Fruit fly (Drosophila melanogaster) whole organism: ENCODE measurements around the gene Ns3.

Experiments
- CG8478 ChIP-seq: fragments of >200 bp; optimal IDR thresholded peaks from 2 replicates; lab custom pipeline; 2018; ENCODE audit warnings: inconsistent platforms
- Dll ChIP-seq: fragments of >200 bp; optimal IDR thresholded peaks from 2 replicates; lab custom pipeline; 2017
- EcR ChIP-seq, 2 experiments: fragments of >200 bp; optimal IDR thresholded peaks; 2 replicates each; lab custom pipeline; 2017; ENCODE audit warnings: missing biosample characterization in 2 of 2, missing genetic modification characterization in 2 of 2, missing genetic modification reagents in 2 of 2
- pan ChIP-seq: fragments of >200 bp; optimal IDR thresholded peaks from 2 replicates; lab custom pipeline; 2017
- psq ChIP-seq: fragments of >200 bp; optimal IDR thresholded peaks from 2 replicates; lab custom pipeline; 2017
- usp ChIP-seq: fragments of >200 bp; optimal IDR thresholded peaks from 2 replicates; lab custom pipeline; 2017; ENCODE audit warnings: missing biosample characterization, missing genetic modification characterization, mixed read lengths

The Ns3 gene

dm6 chrX:1464033-1464432 is at the start of gene Ns3:
Gene Ns3 (minus strand): TSS chrX:1464220.
- TF ChIP-seq pan (lab: Kevin White, UChicago) (no peak), EcR (GFP tag; optimal IDR thresholded peaks at IDR 0.05; lab: Kevin White, UChicago) (no peak), usp (GFP tag; lab: Kevin White, UChicago) (no peak), Dll (lab: Kevin White, UChicago) (no peak), CG8478 (lab: Kevin White, UChicago) (no peak), psq (lab: Kevin White, UChicago) (no peak)

- TF ChIP-seq EcR (GFP tag; optimal IDR thresholded peaks at IDR 0.05; lab: Kevin White, UChicago): no peak
- no peak for TF ChIP-seq usp (GFP tag; lab: Kevin White, UChicago)
- no peak for TF ChIP-seq Dll (lab: Kevin White, UChicago)
- no peak for TF ChIP-seq pan (lab: Kevin White, UChicago)
- no peak for TF ChIP-seq CG8478 (lab: Kevin White, UChicago)
- TF ChIP-seq psq (lab: Kevin White, UChicago): no peak
Measured at dm6 chrX:1512753-1513226, 48.8 kb upstream of the Ns3 start, which contains the start of gene CG14795. Gene CG14795 (minus strand): TSS chrX:1512803.

- no peak for TF ChIP-seq usp (GFP tag; lab: Kevin White, UChicago)
- TF ChIP-seq psq (lab: Kevin White, UChicago): no peak
- TF ChIP-seq Dll (lab: Kevin White, UChicago): no peak
- no peak for TF ChIP-seq pan (lab: Kevin White, UChicago)
- TF ChIP-seq EcR (GFP tag; optimal IDR thresholded peaks at IDR 0.05; lab: Kevin White, UChicago): no peak
- TF ChIP-seq CG8478 (lab: Kevin White, UChicago): no peak
Measured at dm6 chrX:1508241-1508823, 44.3 kb upstream of the Ns3 start.

- no peak for TF ChIP-seq pan (lab: Kevin White, UChicago)
- TF ChIP-seq psq (lab: Kevin White, UChicago): no peak
- TF ChIP-seq CG8478 (lab: Kevin White, UChicago): no peak
- TF ChIP-seq usp (GFP tag; lab: Kevin White, UChicago): no peak
- no peak for TF ChIP-seq EcR (GFP tag; optimal IDR thresholded peaks at IDR 0.05; lab: Kevin White, UChicago)
- no peak for TF ChIP-seq Dll (lab: Kevin White, UChicago)
Measured at dm6 chrX:1507751-1508150, 43.7 kb upstream of the Ns3 start, which contains the start of gene Nmdar2. Gene Nmdar2 (minus strand): TSS chrX:1507809.

- TF ChIP-seq CG8478 (lab: Kevin White, UChicago): no peak
- no peak for TF ChIP-seq EcR (GFP tag; optimal IDR thresholded peaks at IDR 0.05; lab: Kevin White, UChicago)
- no peak for TF ChIP-seq pan (lab: Kevin White, UChicago)
- TF ChIP-seq psq (lab: Kevin White, UChicago): no peak
- TF ChIP-seq Dll (lab: Kevin White, UChicago): no peak
- no peak for TF ChIP-seq usp (GFP tag; lab: Kevin White, UChicago)
Measured at dm6 chrX:1482840-1483518, 19.0 kb upstream of the Ns3 start, which contains the start of the genes sta and inc. Gene sta (minus strand): TSS chrX:1483413. Gene inc (plus strand): TSS chrX:1483479.

- TF ChIP-seq psq (lab: Kevin White, UChicago): no peak
- no peak for TF ChIP-seq usp (GFP tag; lab: Kevin White, UChicago)
- TF ChIP-seq Dll (lab: Kevin White, UChicago): no peak
- no peak for TF ChIP-seq EcR (GFP tag; optimal IDR thresholded peaks at IDR 0.05; lab: Kevin White, UChicago)
- no peak for TF ChIP-seq pan (lab: Kevin White, UChicago)
- TF ChIP-seq CG8478 (lab: Kevin White, UChicago): no peak
Measured at dm6 chrX:1480426-1480825, 16.4 kb upstream of the Ns3 start.

- no peak for TF ChIP-seq CG8478 (lab: Kevin White, UChicago)
- TF ChIP-seq Dll (lab: Kevin White, UChicago): no peak
- no peak for TF ChIP-seq usp (GFP tag; lab: Kevin White, UChicago)
- TF ChIP-seq pan (lab: Kevin White, UChicago): no peak
- no peak for TF ChIP-seq psq (lab: Kevin White, UChicago)
- TF ChIP-seq EcR (GFP tag; optimal IDR thresholded peaks at IDR 0.05; lab: Kevin White, UChicago): no peak
Measured at dm6 chrX:1478276-1479122, 14.5 kb upstream of the Ns3 start, which contains the start of gene rush. Gene rush (plus strand): TSS chrX:1478552.

- TF ChIP-seq CG8478 (lab: Kevin White, UChicago): no peak
- TF ChIP-seq pan (lab: Kevin White, UChicago): no peak
- TF ChIP-seq psq (lab: Kevin White, UChicago): no peak
- TF ChIP-seq usp (GFP tag; lab: Kevin White, UChicago): no peak
Measured at dm6 chrX:1476848-1477247, 12.8 kb upstream of the Ns3 start, which contains the start of the genes Rab27 and mei-38. Gene Rab27 (minus strand): TSS chrX:1476974. Gene mei-38 (plus strand): TSS chrX:1477063.

- TF ChIP-seq psq (lab: Kevin White, UChicago) (no peak), Dll (lab: Kevin White, UChicago) (no peak), EcR (GFP tag; optimal IDR thresholded peaks at IDR 0.05; lab: Kevin White, UChicago) (no peak), usp (GFP tag; lab: Kevin White, UChicago) (no peak), pan (lab: Kevin White, UChicago) (no peak), CG8478 (lab: Kevin White, UChicago) (no peak)
Measured at dm6 chrX:1476436-1476835, 12.4 kb upstream of the Ns3 start.

dm6 chrX:1472222-1472621 is 8.2 kb upstream of the Ns3 start, which contains the start of gene CG14780:
Gene CG14780 (plus strand): TSS chrX:1472522.
- no peak for TF ChIP-seq Dll (lab: Kevin White, UChicago)
- TF ChIP-seq usp (GFP tag; lab: Kevin White, UChicago): no peak
- no peak for TF ChIP-seq EcR (GFP tag; optimal IDR thresholded peaks at IDR 0.05; lab: Kevin White, UChicago)
- TF ChIP-seq psq (lab: Kevin White, UChicago): no peak
- TF ChIP-seq pan (lab: Kevin White, UChicago): no peak
- TF ChIP-seq CG8478 (lab: Kevin White, UChicago): no peak
